Fruit fly (Drosophila melanogaster): ENCODE results near the gene CG18814.

The CG18814 gene

DNA sequence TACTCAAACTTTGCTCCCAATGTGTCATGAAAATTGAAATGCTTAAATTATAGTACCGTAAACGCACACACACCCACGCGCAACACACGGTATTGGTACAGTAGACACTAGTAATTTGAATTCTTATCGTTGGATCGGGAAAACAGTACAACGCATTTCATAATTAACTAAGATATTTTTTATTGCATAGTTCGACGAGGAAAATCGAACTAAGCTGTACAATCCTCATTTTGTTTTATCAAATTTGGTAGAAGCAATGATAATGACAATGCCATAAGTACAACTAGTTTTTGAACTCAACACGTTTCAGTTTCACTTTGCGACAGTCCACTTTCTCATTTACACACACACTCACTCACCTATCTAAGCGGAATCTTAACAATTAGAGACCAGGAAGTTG, 11.1 kb downstream of the CG18814 start (continued):
- TF ChIP-seq Nf-YC (tag; optimal IDR thresholded peaks at IDR 0.05) = peak; percentile 73
- TF ChIP-seq Usf (GFP tag; optimal IDR thresholded peaks at IDR 0.05) = peak; percentile 0
- TF ChIP-seq gcm2 (GFP tag; optimal IDR thresholded peaks at IDR 0.05) = no peak
- no peak for TF ChIP-seq ato (GFP tag; IDR thresholded peaks at IDR 0.05; ENCODE audit: partially characterized antibody)
- peak; percentile 85 for TF ChIP-seq CG2120 (GFP tag; optimal IDR thresholded peaks at IDR 0.05)
- TF ChIP-seq dmrt99B (tag; optimal IDR thresholded peaks at IDR 0.05) = peak; percentile 80
- TF ChIP-seq D (optimal IDR thresholded peaks at IDR 0.05) = no peak
- TF ChIP-seq D (GFP tag; optimal IDR thresholded peaks at IDR 0.05) = peak; percentile 58
- TF ChIP-seq jing (GFP tag; optimal IDR thresholded peaks at IDR 0.05) = no peak
- TF ChIP-seq CG11085 (GFP tag; IDR thresholded peaks at IDR 0.05) = peak; percentile 53
- TF ChIP-seq gsb (GFP tag; IDR thresholded peaks at IDR 0.05) = peak; percentile 52
- no peak for TF ChIP-seq CG4282 (GFP tag; optimal IDR thresholded peaks at IDR 0.05)
- TF ChIP-seq CG5180 (GFP tag; optimal IDR thresholded peaks at IDR 0.05) = peak; percentile 30
- peak; percentile 43; the same call in 1 of the 2 replicates for TF ChIP-seq wor (GFP tag; IDR thresholded peaks at IDR 0.05)
- no peak for TF ChIP-seq Dref (GFP tag; IDR thresholded peaks at IDR 0.05)
- TF ChIP-seq dan (GFP tag; IDR thresholded peaks at IDR 0.05) = no peak
- peak; percentile 18 for TF ChIP-seq CG1647 (GFP tag; optimal IDR thresholded peaks at IDR 0.05)
- no peak for TF ChIP-seq Bgb (GFP tag; IDR thresholded peaks at IDR 0.05; ENCODE audit: partially characterized antibody)
- TF ChIP-seq vnd (GFP tag; IDR thresholded peaks at IDR 0.05; ENCODE audit: partially characterized antibody) = no peak
- peak; percentile 53 for TF ChIP-seq CG12104 (GFP tag; optimal IDR thresholded peaks at IDR 0.05)
- no peak for TF ChIP-seq inv (GFP tag; IDR thresholded peaks at IDR 0.05; ENCODE audit: partially characterized antibody)
- peak; percentile 50; the same call in 1 of the 2 replicates for TF ChIP-seq CG3847 (GFP tag; IDR thresholded peaks at IDR 0.05)
- TF ChIP-seq CG13296 (GFP tag; optimal IDR thresholded peaks at IDR 0.05) = peak; percentile 76
- no peak for TF ChIP-seq sna (GFP tag; IDR thresholded peaks at IDR 0.05; ENCODE audit: partially characterized antibody)
- TF ChIP-seq Poxn (GFP tag; IDR thresholded peaks at IDR 0.05) = peak; percentile 29; the same call in 1 of the 2 replicates
- no peak for TF ChIP-seq Mad (GFP tag; optimal IDR thresholded peaks at IDR 0.05)
- peak; percentile 64 for TF ChIP-seq pum (GFP tag; optimal IDR thresholded peaks at IDR 0.05)
- TF ChIP-seq CG4820 (GFP tag; optimal IDR thresholded peaks at IDR 0.05) = peak; percentile 27
- no peak for TF ChIP-seq zen2 (GFP tag; IDR thresholded peaks at IDR 0.05; ENCODE audit: partially characterized antibody)
- TF ChIP-seq so (GFP tag; IDR thresholded peaks at IDR 0.05) = 0 out of 3 replicates have a peak, but pooled peaks have one; percentile 33
- peak; percentile 71 for TF ChIP-seq Hmr (GFP tag; optimal IDR thresholded peaks at IDR 0.05)
- no peak for TF ChIP-seq CG14860 (GFP tag; IDR thresholded peaks at IDR 0.05; ENCODE audit: partially characterized antibody)
- peak; percentile 42 for TF ChIP-seq shn (GFP tag; optimal IDR thresholded peaks at IDR 0.05)
- TF ChIP-seq CG1529 (GFP tag; optimal IDR thresholded peaks at IDR 0.05) = peak; percentile 34
- TF ChIP-seq dm (GFP tag; optimal IDR thresholded peaks at IDR 0.05) = peak; percentile 57
- no peak for TF ChIP-seq sens-2 (GFP tag; IDR thresholded peaks at IDR 0.05)
- TF ChIP-seq CG2199 (GFP tag; IDR thresholded peaks at IDR 0.05) = 0 out of 3 replicates have a peak, but pooled peaks have one; percentile 25
- peak; percentile 99 for TF ChIP-seq grau (tag; optimal IDR thresholded peaks at IDR 0.05)
- TF ChIP-seq Camta (GFP tag; optimal IDR thresholded peaks at IDR 0.05) = peak; percentile 40
- no peak for TF ChIP-seq CG2129 (GFP tag; IDR thresholded peaks at IDR 0.05; ENCODE audit: partially characterized antibody)
- peak; percentile 78 for TF ChIP-seq CG9817 (tag; optimal IDR thresholded peaks at IDR 0.05)
- TF ChIP-seq CG11398 (GFP tag; optimal IDR thresholded peaks at IDR 0.05) = peak; percentile 36
- no peak for TF ChIP-seq mld (GFP tag; IDR thresholded peaks at IDR 0.05; ENCODE audit: partially characterized antibody)
- TF ChIP-seq CG17829 (tag; optimal IDR thresholded peaks at IDR 0.05) = peak; percentile 66
- TF ChIP-seq CG4854 (GFP tag; optimal IDR thresholded peaks at IDR 0.05) = peak; percentile 29
- TF ChIP-seq tio (GFP tag; optimal IDR thresholded peaks at IDR 0.05) = no peak
- no peak for TF ChIP-seq ERR (GFP tag; optimal IDR thresholded peaks at IDR 0.05)
- peak; percentile 15 for TF ChIP-seq btn (GFP tag; optimal IDR thresholded peaks at IDR 0.05)
- TF ChIP-seq CG9609 (GFP tag; optimal IDR thresholded peaks at IDR 0.05) = peak; percentile 50
- no peak for TF ChIP-seq C15 (GFP tag; IDR thresholded peaks at IDR 0.05)
- TF ChIP-seq Dad (GFP tag; optimal IDR thresholded peaks at IDR 0.05) = no peak

Data from whole organism, embryonic.